Fruit fly (Drosophila melanogaster): ENCODE measurements around the gene CG43732.

Gene CG43732

DNA sequence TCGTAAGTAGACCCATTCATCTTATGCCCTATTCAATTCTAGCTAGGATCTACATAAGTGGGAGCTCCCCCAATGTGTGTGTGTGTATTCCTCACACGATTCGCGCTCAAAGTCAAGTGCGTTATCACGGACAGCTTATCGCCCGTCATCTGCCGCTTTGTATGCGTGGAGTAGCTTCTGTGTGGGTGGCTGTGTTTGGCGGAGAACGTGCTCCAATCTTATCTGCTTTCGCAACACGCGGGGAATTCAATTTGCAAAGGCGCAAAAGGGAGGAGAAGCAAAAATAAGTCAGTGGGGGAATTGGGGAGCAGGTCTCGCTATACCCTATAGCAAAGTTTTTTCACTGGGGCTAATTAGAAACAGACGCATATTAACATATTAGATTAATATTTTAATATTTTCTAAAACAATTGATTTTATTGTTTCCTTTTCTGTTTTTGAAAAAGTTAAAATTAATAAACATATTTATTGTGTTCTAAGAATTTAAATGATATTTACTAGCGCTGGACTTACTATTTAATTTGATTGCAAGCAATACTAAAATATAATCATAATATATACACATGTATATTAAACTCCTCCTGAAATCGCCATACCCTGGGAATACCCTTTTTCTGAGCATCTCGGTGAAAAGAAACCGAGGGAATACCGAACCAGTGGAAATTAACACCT lies 35.3 kb downstream of the CG43732 start (continued):
- TF ChIP-seq CG12659 (GFP tag; optimal IDR thresholded peaks at IDR 0.05) = peak; percentile 23
- no peak for TF ChIP-seq hbn (GFP tag; IDR thresholded peaks at IDR 0.05; ENCODE audit: partially characterized antibody)
- peak; percentile 63 for TF ChIP-seq CG9727 (GFP tag; optimal IDR thresholded peaks at IDR 0.05)
- TF ChIP-seq bab2 (GFP tag; optimal IDR thresholded peaks at IDR 0.05) = no peak
- TF ChIP-seq Sox102F (GFP tag; optimal IDR thresholded peaks at IDR 0.05) = peak; percentile 26
- 0 out of 2 replicates have a peak, but pooled peaks have one; percentile 23 for TF ChIP-seq Ptx1 (GFP tag; IDR thresholded peaks at IDR 0.05)
- no peak for TF ChIP-seq CG1647 (GFP tag; optimal IDR thresholded peaks at IDR 0.05)
- TF ChIP-seq ci (GFP tag; IDR thresholded peaks at IDR 0.05) = 0 out of 3 replicates have a peak, but pooled peaks have one; percentile 11
- no peak for TF ChIP-seq btn (GFP tag; optimal IDR thresholded peaks at IDR 0.05)
- TF ChIP-seq Oli (tag; optimal IDR thresholded peaks at IDR 0.05) = no peak
- peak; percentile 63 for TF ChIP-seq CG8924 (tag; optimal IDR thresholded peaks at IDR 0.05)
- peak; percentile 53; the same call in 2 of the 3 replicates for TF ChIP-seq CG17361 (GFP tag; IDR thresholded peaks at IDR 0.05)
- TF ChIP-seq Drgx (GFP tag; IDR thresholded peaks at IDR 0.05) = peak; percentile 42; the same call in 1 of the 2 replicates
- TF ChIP-seq Atf3 (GFP tag; optimal IDR thresholded peaks at IDR 0.05) = no peak
- no peak for TF ChIP-seq CG10274 (GFP tag; optimal IDR thresholded peaks at IDR 0.05)
- no peak for TF ChIP-seq ken (GFP tag; IDR thresholded peaks at IDR 0.05)
- 0 out of 4 replicates have a peak, but pooled peaks have one; percentile 36 for TF ChIP-seq chinmo (GFP tag; IDR thresholded peaks at IDR 0.05; ENCODE audit: partially characterized antibody)
- no peak for TF ChIP-seq chif (GFP tag; optimal IDR thresholded peaks at IDR 0.05)
- no peak for TF ChIP-seq CG11696 (GFP tag; IDR thresholded peaks at IDR 0.05)
- TF ChIP-seq eve (GFP tag; optimal IDR thresholded peaks at IDR 0.05) = no peak
- no peak for TF ChIP-seq CG2116 (GFP tag; optimal IDR thresholded peaks at IDR 0.05)
- TF ChIP-seq CG12071 (GFP tag; optimal IDR thresholded peaks at IDR 0.05) = no peak
- TF ChIP-seq Kr (GFP tag; optimal IDR thresholded peaks at IDR 0.05) = no peak
- TF ChIP-seq CG17328 (GFP tag; IDR thresholded peaks at IDR 0.05) = no peak
- peak; percentile 5 for TF ChIP-seq fd3F (GFP tag; optimal IDR thresholded peaks at IDR 0.05)
- TF ChIP-seq CG4854 (GFP tag; optimal IDR thresholded peaks at IDR 0.05) = no peak
- no peak for TF ChIP-seq odd (GFP tag; optimal IDR thresholded peaks at IDR 0.05)
- TF ChIP-seq Abd-B (GFP tag; optimal IDR thresholded peaks at IDR 0.05) = no peak
- TF ChIP-seq Hr78 (GFP tag; optimal IDR thresholded peaks at IDR 0.05) = no peak
- TF ChIP-seq stc (GFP tag; IDR thresholded peaks at IDR 0.05) = no peak
- TF ChIP-seq Aef1 (GFP tag; IDR thresholded peaks at IDR 0.05) = no peak
- TF ChIP-seq crc (GFP tag; optimal IDR thresholded peaks at IDR 0.05) = no peak
- TF ChIP-seq CG14965 (GFP tag; optimal IDR thresholded peaks at IDR 0.05; ENCODE audit: borderline replicate concordance) = no peak
- no peak for TF ChIP-seq CG11093 (GFP tag; IDR thresholded peaks at IDR 0.05)
- no peak for TF ChIP-seq CG3065 (GFP tag; optimal IDR thresholded peaks at IDR 0.05)
- no peak for TF ChIP-seq corto (GFP tag; optimal IDR thresholded peaks at IDR 0.05)
- TF ChIP-seq al (GFP tag; IDR thresholded peaks at IDR 0.05) = peak; percentile 69
- peak; percentile 76 for TF ChIP-seq Meics (GFP tag; optimal IDR thresholded peaks at IDR 0.05)
- TF ChIP-seq CG9932 (GFP tag; IDR thresholded peaks at IDR 0.05) = peak; percentile 52; the same call in 1 of the 2 replicates
- peak; percentile 33; the same call in 1 of the 2 replicates for TF ChIP-seq Xrp1 (GFP tag; IDR thresholded peaks at IDR 0.05)
- peak; percentile 17; the same call in 1 of the 2 replicates for TF ChIP-seq wdn (GFP tag; IDR thresholded peaks at IDR 0.05)
- TF ChIP-seq CG5180 (GFP tag; optimal IDR thresholded peaks at IDR 0.05) = no peak
- peak; percentile 56 for TF ChIP-seq PHDP (tag; optimal IDR thresholded peaks at IDR 0.05)
- peak; percentile 40 for TF ChIP-seq Sox100B (GFP tag; optimal IDR thresholded peaks at IDR 0.05)
- no peak for TF ChIP-seq CG9876 (GFP tag; optimal IDR thresholded peaks at IDR 0.05)
- TF ChIP-seq CG10462 (GFP tag; optimal IDR thresholded peaks at IDR 0.05) = no peak
- TF ChIP-seq CG10979 (tag; optimal IDR thresholded peaks at IDR 0.05) = peak; percentile 13
- no peak for TF ChIP-seq CG10654 (GFP tag; optimal IDR thresholded peaks at IDR 0.05)
- TF ChIP-seq Fer1 (GFP tag; optimal IDR thresholded peaks at IDR 0.05) = peak; percentile 63
